Worm (Caenorhabditis elegans) whole organism, L4 larva: ENCODE results near the gene W02A2.9.

Experiments
- F44E2.7 ChIP-seq: fragments of 200-800 bp; sonication (Bioruptor generic); IDR thresholded peaks from 2 replicates; pipeline ENCODE4 v2.1.2; 2022; ENCODE audit warnings: missing genetic modification characterization, missing compliant biosample characterization
- T26A8.4 ChIP-seq: fragments of 200-800 bp; sonication (Bioruptor generic); IDR thresholded peaks from 2 replicates; pipeline ENCODE4 v1.3.6; 2022; ENCODE audit warnings: missing genetic modification characterization, missing compliant biosample characterization
- Y5F2A.4 ChIP-seq: fragments of 200-800 bp; sonication (Bioruptor generic); optimal IDR thresholded peaks from 2 replicates; lab custom pipeline; 2018; ENCODE audit warnings: mild to moderate bottlenecking, missing genetic modification characterization, missing compliant biosample characterization
- aha-1 ChIP-seq: fragments of 150-350 bp; peaks from one replicate; lab custom pipeline; 2014; ENCODE audit warnings: missing biosample characterization, missing genetic modification characterization
- arid-1 ChIP-seq: fragments of 200-800 bp; sonication (Bioruptor generic); conservative IDR thresholded peaks from 2 replicates; pipeline ENCODE4 v1.3.6; 2022; ENCODE audit warnings: missing genetic modification reagents, missing genetic modification characterization, missing compliant biosample characterization
- attf-4 ChIP-seq: sonication (generic microtip); optimal IDR thresholded peaks from 3 replicates; lab custom pipeline; 2017; ENCODE audit warnings: missing biosample characterization, missing genetic modification characterization
- ceh-44 ChIP-seq: fragments of 200-800 bp; sonication (Bioruptor generic); IDR thresholded peaks from 2 replicates; pipeline ENCODE4 v1.3.6; 2022; ENCODE audit warnings: missing genetic modification reagents, missing genetic modification characterization, missing compliant biosample characterization
- ces-1 ChIP-seq: fragments of 150-350 bp; sonication (generic microtip); optimal IDR thresholded peaks from 4 replicates; lab custom pipeline; 2014; ENCODE audit warnings: missing biosample characterization, missing genetic modification reagents, missing genetic modification characterization
- ctbp-1 ChIP-seq: fragments of 200-800 bp; sonication (Bioruptor generic); IDR thresholded peaks from 2 replicates; pipeline ENCODE4 v1.3.6; 2022; ENCODE audit warnings: missing genetic modification reagents, missing genetic modification characterization, missing compliant biosample characterization
- daf-12 ChIP-seq: fragments of 150-350 bp; optimal IDR thresholded peaks from 2 replicates; lab custom pipeline; 2014; ENCODE audit warnings: missing biosample characterization, missing genetic modification reagents, missing genetic modification characterization
- daf-16 ChIP-seq, 3 experiments: sonication (generic microtip); optimal IDR thresholded peaks; 2 replicates each; lab custom pipeline; 2016 to 2017; ENCODE audit warnings: missing genetic modification characterization in 3 of 3, missing genetic modification reagents in 3 of 3, mild to moderate bottlenecking in 2 of 3, missing compliant biosample characterization in 2 of 3, missing biosample characterization in 1 of 3, moderate library complexity in 1 of 3
- daf-8 ChIP-seq: fragments of 200-800 bp; sonication (Bioruptor generic); IDR thresholded peaks from 2 replicates; pipeline ENCODE4 v1.3.6; 2022; ENCODE audit warnings: missing genetic modification characterization, missing compliant biosample characterization
- dmd-6 ChIP-seq: fragments of 200-800 bp; sonication (Bioruptor generic); IDR thresholded peaks from 2 replicates; pipeline ENCODE4 v1.3.6; 2022; ENCODE audit warnings: missing genetic modification reagents, missing genetic modification characterization, missing compliant biosample characterization
- dmd-9 ChIP-seq: fragments of 200-800 bp; sonication (Bioruptor generic); IDR thresholded peaks from 2 replicates; pipeline ENCODE4 v1.3.6; 2022; ENCODE audit warnings: missing genetic modification reagents, missing genetic modification characterization, missing compliant biosample characterization
- dpl-1 ChIP-seq: fragments of 150-350 bp; optimal IDR thresholded peaks from 2 replicates; lab custom pipeline; 2014; ENCODE audit warnings: missing biosample characterization, missing genetic modification reagents, missing genetic modification characterization
- egl-27 ChIP-seq: sonication (generic microtip); optimal IDR thresholded peaks from 3 replicates; lab custom pipeline; 2017; ENCODE audit warnings: missing biosample characterization, missing genetic modification reagents, missing genetic modification characterization
- egl-43 ChIP-seq: fragments of 200-800 bp; sonication (Bioruptor generic); IDR thresholded peaks from 2 replicates; pipeline ENCODE4 v1.3.6; 2022; ENCODE audit warnings: missing genetic modification reagents, missing genetic modification characterization, missing compliant biosample characterization
- fkh-10 ChIP-seq: fragments of 150-350 bp; optimal IDR thresholded peaks from 2 replicates; lab custom pipeline; 2014; ENCODE audit warnings: missing biosample characterization, missing genetic modification reagents, missing genetic modification characterization
- fos-1 ChIP-seq: fragments of 150-350 bp; optimal IDR thresholded peaks from 2 replicates; lab custom pipeline; 2014; ENCODE audit warnings: missing biosample characterization, missing genetic modification characterization
- hif-1 ChIP-seq, 2 experiments: sonication (generic microtip); optimal IDR thresholded peaks; 2 replicates each; lab custom pipeline; 2016 to 2017; ENCODE audit warnings: missing compliant biosample characterization in 2 of 2, missing genetic modification characterization in 2 of 2, missing genetic modification reagents in 2 of 2, missing genotype in 2 of 2, mild to moderate bottlenecking in 1 of 2
- hlh-11 ChIP-seq: fragments of 200-800 bp; sonication (Bioruptor generic); optimal IDR thresholded peaks from 2 replicates; lab custom pipeline; 2018; ENCODE audit warnings: mild to moderate bottlenecking, missing genetic modification characterization, missing compliant biosample characterization
- hlh-30 ChIP-seq: sonication (generic microtip); optimal IDR thresholded peaks from 2 replicates; lab custom pipeline; 2017; ENCODE audit warnings: antibody characterized with exemption, mild to moderate bottlenecking, missing genetic modification characterization, missing compliant biosample characterization; ENCODE audit not compliant: insufficient read depth
- jun-1 ChIP-seq: fragments of 150-350 bp; optimal IDR thresholded peaks from 2 replicates; lab custom pipeline; 2014; ENCODE audit warnings: missing biosample characterization, missing genetic modification reagents, missing genetic modification characterization
- lin-1 ChIP-seq: fragments of 200-800 bp; sonication (Bioruptor generic); IDR thresholded peaks from 2 replicates; pipeline ENCODE4 v1.3.6; 2022; ENCODE audit warnings: missing genetic modification reagents, missing genetic modification characterization, missing compliant biosample characterization
- lin-29 ChIP-seq: fragments of 200-800 bp; sonication (Bioruptor generic); IDR thresholded peaks from 2 replicates; pipeline ENCODE4 v1.3.6; 2022; ENCODE audit warnings: missing genetic modification reagents, missing genetic modification characterization, missing compliant biosample characterization
- mdl-1 ChIP-seq, 2 experiments: fragments of 150-350 bp in 1 of 2; sonication (generic microtip) in 1 of 2; optimal IDR thresholded peaks; 2 replicates each; lab custom pipeline; 2014 to 2017; ENCODE audit warnings: missing biosample characterization in 2 of 2, missing genetic modification characterization in 2 of 2
- mes-2 ChIP-seq: sonication (generic microtip); optimal IDR thresholded peaks from 2 replicates; lab custom pipeline; 2016; ENCODE audit warnings: missing genotype, mild to moderate bottlenecking, missing genetic modification characterization, missing compliant biosample characterization; ENCODE audit not compliant: poor library complexity, severe bottlenecking
- mxl-3 ChIP-seq: fragments of 200-800 bp; sonication (Bioruptor generic); optimal IDR thresholded peaks from 2 replicates; lab custom pipeline; 2018; ENCODE audit warnings: mild to moderate bottlenecking, missing genetic modification characterization, missing compliant biosample characterization
- nhr-10 ChIP-seq: fragments of 150-350 bp; optimal IDR thresholded peaks from 2 replicates; lab custom pipeline; 2014; ENCODE audit warnings: missing biosample characterization, missing genetic modification characterization
- nhr-102 ChIP-seq: sonication (generic microtip); optimal IDR thresholded peaks from 2 replicates; lab custom pipeline; 2016; ENCODE audit warnings: mild to moderate bottlenecking, missing genetic modification characterization, moderate library complexity, missing compliant biosample characterization
- nhr-11 ChIP-seq: fragments of 150-350 bp; optimal IDR thresholded peaks from 2 replicates; lab custom pipeline; 2014; ENCODE audit warnings: missing biosample characterization, missing genetic modification characterization
- nhr-111 ChIP-seq: fragments of 200-800 bp; sonication (Bioruptor generic); optimal IDR thresholded peaks from 2 replicates; lab custom pipeline; 2018; ENCODE audit warnings: mild to moderate bottlenecking, missing genetic modification characterization, missing compliant biosample characterization
- nhr-28 ChIP-seq: fragments of 150-350 bp; optimal IDR thresholded peaks from 2 replicates; lab custom pipeline; 2014; ENCODE audit warnings: missing biosample characterization, missing genetic modification characterization
- nhr-41 ChIP-seq: fragments of 200-800 bp; sonication (Bioruptor generic); IDR thresholded peaks from 2 replicates; pipeline ENCODE4 v1.3.6; 2022; ENCODE audit warnings: missing genetic modification reagents, missing genetic modification characterization, missing compliant biosample characterization
- nhr-42 ChIP-seq: fragments of 200-800 bp; sonication (Bioruptor generic); IDR thresholded peaks from 2 replicates; pipeline ENCODE4 v1.3.6; 2022; ENCODE audit warnings: missing genetic modification characterization, missing compliant biosample characterization
- nhr-6 ChIP-seq: fragments of 150-350 bp; optimal IDR thresholded peaks from 2 replicates; lab custom pipeline; 2014; ENCODE audit warnings: missing biosample characterization, missing genetic modification characterization
- nhr-77 ChIP-seq: fragments of 150-350 bp; optimal IDR thresholded peaks from 2 replicates; lab custom pipeline; 2014; ENCODE audit warnings: missing biosample characterization, missing genetic modification characterization
- pha-4 ChIP-seq, 2 experiments: fragments of 150-350 bp in 1 of 2; fragments of 200-800 bp in 1 of 2; sonication (Bioruptor generic) in 1 of 2; IDR thresholded peaks in 1 of 2; optimal IDR thresholded peaks in 1 of 2; 2 replicates each; pipeline versions ENCODE4 v1.3.6 to Lab custom; 2014 to 2022; ENCODE audit warnings: missing genetic modification characterization in 2 of 2, missing genetic modification reagents in 2 of 2, missing biosample characterization in 1 of 2, missing compliant biosample characterization in 1 of 2
- php-3 ChIP-seq: fragments of 200-800 bp; sonication (Bioruptor generic); IDR thresholded peaks from 2 replicates; pipeline ENCODE4 v1.3.6; 2022; ENCODE audit warnings: missing genetic modification reagents, missing genetic modification characterization, missing compliant biosample characterization
- saeg-2 ChIP-seq: fragments of 200-800 bp; sonication (Bioruptor generic); IDR thresholded peaks from 2 replicates; pipeline ENCODE4 v1.3.6; 2022; ENCODE audit warnings: missing genetic modification reagents, missing genetic modification characterization, missing compliant biosample characterization
- set-16 ChIP-seq: fragments of 200-800 bp; sonication (Bioruptor generic); IDR thresholded peaks from 2 replicates; pipeline ENCODE4 v1.3.6; 2022; ENCODE audit warnings: missing genetic modification reagents, missing genetic modification characterization, missing compliant biosample characterization
- skn-1 ChIP-seq: fragments of 150-350 bp; optimal IDR thresholded peaks from 2 replicates; lab custom pipeline; 2014; ENCODE audit warnings: missing biosample characterization, missing genetic modification characterization
- spr-1 ChIP-seq: sonication (generic microtip); optimal IDR thresholded peaks from 2 replicates; lab custom pipeline; 2016; ENCODE audit warnings: mild to moderate bottlenecking, missing genetic modification characterization, missing compliant biosample characterization
- spr-3 ChIP-seq: fragments of 200-800 bp; sonication (Bioruptor generic); optimal IDR thresholded peaks from 2 replicates; lab custom pipeline; 2018; ENCODE audit warnings: mild to moderate bottlenecking, missing genetic modification characterization, missing compliant biosample characterization
- unc-130 ChIP-seq: sonication (generic microtip); optimal IDR thresholded peaks from 2 replicates; lab custom pipeline; 2016; ENCODE audit warnings: missing genetic modification reagents, missing genetic modification characterization, missing compliant biosample characterization
- unc-62 ChIP-seq, 3 experiments: fragments of 150-350 bp in 1 of 3; sonication (generic microtip); optimal IDR thresholded peaks in 2 of 3; peaks in 1 of 3; 1 replicate in 1 of 3; 2 replicates in 2 of 3; lab custom pipeline; 2014 to 2017; ENCODE audit warnings: missing biosample characterization in 3 of 3, missing genetic modification characterization in 3 of 3, missing genetic modification reagents in 3 of 3, missing genotype in 1 of 3
- zag-1 ChIP-seq: fragments of 150-350 bp; optimal IDR thresholded peaks from 2 replicates; lab custom pipeline; 2014; ENCODE audit warnings: missing biosample characterization, missing genetic modification characterization
- zfp-3 ChIP-seq: fragments of 200-800 bp; sonication (Bioruptor generic); conservative IDR thresholded peaks from 2 replicates; pipeline ENCODE4 v1.3.6; 2022; ENCODE audit warnings: missing genetic modification reagents, missing genetic modification characterization, missing compliant biosample characterization
- zip-11 ChIP-seq: fragments of 200-800 bp; sonication (Bioruptor generic); IDR thresholded peaks from 2 replicates; pipeline ENCODE4 v1.3.6; 2022; ENCODE audit warnings: missing genetic modification characterization, missing compliant biosample characterization
- ztf-11 ChIP-seq: fragments of 150-350 bp; optimal IDR thresholded peaks from 2 replicates; lab custom pipeline; 2014; ENCODE audit warnings: missing biosample characterization, missing genetic modification characterization

W02A2.9 gene

DNA sequence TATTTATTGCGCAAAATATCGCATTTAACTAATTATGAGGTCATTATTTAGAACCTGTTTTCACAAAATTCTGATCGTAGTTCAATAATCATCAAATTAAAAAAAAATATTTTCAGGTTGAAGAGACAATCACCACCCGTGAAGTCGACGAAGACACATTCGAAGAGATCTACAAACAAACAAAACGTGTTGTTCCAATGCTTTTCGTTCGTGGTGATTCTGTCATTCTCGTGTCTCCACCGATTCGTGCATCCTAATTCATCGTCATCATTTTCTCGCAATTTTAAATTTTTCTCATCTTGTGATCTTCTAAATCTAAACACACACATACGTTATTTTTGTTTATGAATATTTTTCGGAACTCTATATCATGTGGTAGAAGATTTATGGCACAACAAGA, 41.3 kb downstream of the W02A2.9 start:
- TF ChIP-seq daf-8 (GFP tag; lab: Robert Waterston, UW) (no peak), fos-1 (tag; lab: Kevin White, UChicago) (no peak), ceh-44 (GFP tag; lab: Robert Waterston, UW) (no peak), hif-1 (tag; optimal IDR thresholded peaks at IDR 0.05; lab: Kevin White, UChicago) (peak in 1 of 2 experiments; percentile 45), nhr-10 (tag; lab: Kevin White, UChicago) (peak; percentile 90), saeg-2 (no peak), nhr-77 (peak; percentile 60), spr-1 (tag; lab: Kevin White, UChicago) (peak; percentile 19), nhr-6 (no peak), Y5F2A.4 (GFP tag; lab: Kevin White, UChicago) (no peak), php-3 (GFP tag; lab: Robert Waterston, UW) (no peak), lin-29 (no peak), F44E2.7 (GFP tag; lab: Robert Waterston, UW) (no peak), fkh-10 (GFP tag; lab: Kevin White, UChicago) (no peak), attf-4 (tag; lab: Kevin White, UChicago) (no peak), nhr-28 (tag; lab: Kevin White, UChicago) (peak; percentile 32), hlh-11 (tag; lab: Kevin White, UChicago) (peak; percentile 39), zag-1 (tag; lab: Kevin White, UChicago) (no peak), jun-1 (tag; lab: Kevin White, UChicago) (peak; percentile 13), dmd-6 (GFP tag; lab: Robert Waterston, UW) (peak; percentile 30; the same call in 1 of the 2 replicates), mdl-1 (tag; optimal IDR thresholded peaks at IDR 0.05; lab: Kevin White, UChicago) (peak in 1 of 2 experiments; percentile 50), daf-12 (no peak), nhr-11 (tag; lab: Kevin White, UChicago) (no peak), unc-130 (GFP tag; lab: Kevin White, UChicago) (no peak), nhr-102 (tag; lab: Kevin White, UChicago) (peak; percentile 49), aha-1 (tag; lab: Kevin White, UChicago) (peak; percentile 95), ztf-11 (tag; lab: Kevin White, UChicago) (no peak), mxl-3 (GFP tag; lab: Kevin White, UChicago) (no peak), skn-1 (tag; lab: Kevin White, UChicago) (no peak), set-16 (no peak), dpl-1 (GFP tag; lab: Kevin White, UChicago) (no peak), nhr-41 (no peak), daf-16 (GFP tag; optimal IDR thresholded peaks at IDR 0.05; lab: Kevin White, UChicago) (peak in 1 of 2 experiments; percentile 7), daf-16 (tag; optimal IDR thresholded peaks at IDR 0.05; lab: Kevin White, UChicago) (no peak), egl-43 (GFP tag; lab: Robert Waterston, UW) (no peak), mes-2 (tag; lab: Kevin White, UChicago) (peak; percentile 55), ces-1 (no peak), dmd-9 (GFP tag; lab: Robert Waterston, UW) (no peak), unc-62 (GFP tag; optimal IDR thresholded peaks at IDR 0.05 in 1 of 2; lab: Kevin White, UChicago) (peak in 1 of 2 experiments; percentile 81), unc-62 (tag; optimal IDR thresholded peaks at IDR 0.05; lab: Kevin White, UChicago) (no peak), egl-27 (tag; lab: Kevin White, UChicago) (no peak), lin-1 (peak; percentile 55; the same call in 1 of the 2 replicates), nhr-42 (GFP tag; lab: Robert Waterston, UW) (peak; percentile 39; the same call in 1 of the 2 replicates), T26A8.4 (peak; percentile 69), pha-4 (GFP tag; IDR thresholded peaks at IDR 0.05; lab: Robert Waterston, UW) (peak; percentile 42; the same call in 1 of the 2 replicates), pha-4 (tag; optimal IDR thresholded peaks at IDR 0.05; lab: Kevin White, UChicago) (no peak), zfp-3 (GFP tag; lab: Robert Waterston, UW) (peak; percentile 80), ctbp-1 (peak; percentile 50; the same call in 1 of the 2 replicates), zip-11 (no peak), nhr-111 (no peak), spr-3 (peak; percentile 18), arid-1 (GFP tag; lab: Robert Waterston, UW) (no peak; the same call in 1 of the 2 replicates), hlh-30 (peak; percentile 65)
